Worm (Caenorhabditis elegans): ENCODE measurements around the gene T05B9.2.

- TF ChIP-seq lir-3 (tag; optimal IDR thresholded peaks at IDR 0.05), result no peak
- TF ChIP-seq snpc-4 (tag; optimal IDR thresholded peaks at IDR 0.05), result no peak
- TF ChIP-seq duxl-1 (tag; optimal IDR thresholded peaks at IDR 0.05; ENCODE audit: poor library complexity), result no peak
- no peak for TF ChIP-seq pha-4 (GFP tag; IDR thresholded peaks at IDR 0.05)
- TF ChIP-seq pha-4 (tag; optimal IDR thresholded peaks at IDR 0.05), result no peak
- no peak for TF ChIP-seq T26A8.4 (GFP tag; IDR thresholded peaks at IDR 0.05)
- no peak for TF ChIP-seq mes-2 (tag; optimal IDR thresholded peaks at IDR 0.05; ENCODE audit: poor library complexity, severe bottlenecking)
- TF ChIP-seq jun-1 (tag; optimal IDR thresholded peaks at IDR 0.05), result no peak
- TF ChIP-seq pqm-1 (tag; optimal IDR thresholded peaks at IDR 0.05), result no peak
- no peak for TF ChIP-seq aly-2 (tag; optimal IDR thresholded peaks at IDR 0.05)
- no peak for TF ChIP-seq fos-1 (tag; optimal IDR thresholded peaks at IDR 0.05)
- TF ChIP-seq madf-5 (GFP tag; IDR thresholded peaks at IDR 0.05), result no peak
- no peak for TF ChIP-seq nhr-11 (tag; optimal IDR thresholded peaks at IDR 0.05)
Observed at ce11 chrII:11240963-11241362, 14.7 kb upstream of the T05B9.2 start.
